Worm (Caenorhabditis elegans): ENCODE results near the gene rap-3.

The rap-3 gene

DNA sequence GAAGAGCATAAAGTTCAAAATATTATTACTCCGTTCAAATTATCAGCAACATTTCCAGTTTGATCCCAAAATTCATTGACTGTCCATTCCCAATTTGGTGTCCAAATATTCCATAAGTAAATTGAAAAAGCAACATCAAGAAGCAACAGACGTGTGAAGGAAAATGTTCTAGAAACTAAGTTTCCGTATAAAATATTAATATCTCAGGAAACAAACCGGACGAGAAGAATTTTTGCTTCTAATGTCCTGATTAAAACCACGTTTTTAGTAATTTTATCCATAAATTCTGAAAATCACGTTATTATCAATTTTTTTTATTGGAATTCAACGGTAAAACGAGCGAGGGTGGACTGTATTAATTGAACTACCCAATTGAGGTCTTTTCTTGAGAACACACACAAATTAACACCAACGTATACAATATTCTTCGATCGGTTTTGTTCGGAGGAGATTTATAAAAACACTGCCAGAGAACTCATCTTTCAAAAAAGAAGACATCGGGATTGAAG is 30.1 kb upstream of the rap-3 start, which contains the start of gene pigq-1 (continued):
- peak; percentile 4 for TF ChIP-seq lsl-1 (GFP tag; optimal IDR thresholded peaks at IDR 0.05)
- no peak for TF ChIP-seq madf-8 (GFP tag; conservative IDR thresholded peaks at IDR 0.05)
- peak; percentile 28 for TF ChIP-seq xnd-1 (tag; optimal IDR thresholded peaks at IDR 0.05)
- peak; percentile 80 for TF ChIP-seq tlf-1 (GFP tag; optimal IDR thresholded peaks at IDR 0.05)
- no peak for TF ChIP-seq F55B11.4 (tag; optimal IDR thresholded peaks at IDR 0.05; ENCODE audit: borderline replicate concordance, insufficient read depth)
- no peak for TF ChIP-seq hmg-20 (GFP tag; IDR thresholded peaks at IDR 0.05)
- no peak for TF ChIP-seq ceh-27 (GFP tag; optimal IDR thresholded peaks at IDR 0.05)
- no peak for TF ChIP-seq ceh-91 (GFP tag; IDR thresholded peaks at IDR 0.05)
- no peak for TF ChIP-seq F22D6.2 (tag; optimal IDR thresholded peaks at IDR 0.05)
- peak; percentile 71 for TF ChIP-seq atf-7 (tag; optimal IDR thresholded peaks at IDR 0.05)
- TF ChIP-seq dpff-1 (tag; optimal IDR thresholded peaks at IDR 0.05) = peak; percentile 95
- peak; percentile 78 for TF ChIP-seq repo-1 (tag; optimal IDR thresholded peaks at IDR 0.05)
- TF ChIP-seq gei-17 (GFP tag; optimal IDR thresholded peaks at IDR 0.05) = no peak
- no peak for TF ChIP-seq mes-4 (tag; optimal IDR thresholded peaks at IDR 0.05)
- peak; percentile 21 for TF ChIP-seq T26A5.8 (tag; optimal IDR thresholded peaks at IDR 0.05)
- TF ChIP-seq Y79H2A.3 (GFP tag; conservative IDR thresholded peaks at IDR 0.05) = no peak
- TF ChIP-seq D2030.7 (GFP tag; IDR thresholded peaks at IDR 0.05) = 0 out of 2 replicates have a peak, but pooled peaks have one; percentile 19
- TF ChIP-seq efl-1 (GFP tag; optimal IDR thresholded peaks at IDR 0.05) = no peak
- no peak for TF ChIP-seq lsy-27 (tag; optimal IDR thresholded peaks at IDR 0.05; ENCODE audit: borderline replicate concordance, insufficient read depth)
- peak; percentile 12 for TF ChIP-seq unc-130 (GFP tag; optimal IDR thresholded peaks at IDR 0.05)
- no peak for TF ChIP-seq dox-1 (GFP tag; IDR thresholded peaks at IDR 0.05)
- TF ChIP-seq unc-62 (GFP tag; optimal IDR thresholded peaks at IDR 0.05) = no peak
- no peak for TF ChIP-seq Y67H2A.10 (GFP tag; conservative IDR thresholded peaks at IDR 0.05)
- TF ChIP-seq K12H6.12 (tag; optimal IDR thresholded peaks at IDR 0.05) = no peak
- peak; percentile 38 for TF ChIP-seq zim-3 (tag; optimal IDR thresholded peaks at IDR 0.05)
- TF ChIP-seq sea-2 (GFP tag; IDR thresholded peaks at IDR 0.05) = no peak
- peak; percentile 84 for TF ChIP-seq Y53G8AR.9 (GFP tag; conservative IDR thresholded peaks at IDR 0.05)
- peak; percentile 43 for TF ChIP-seq ztf-3 (GFP tag; optimal IDR thresholded peaks at IDR 0.05)
- TF ChIP-seq sptf-2 (GFP tag; optimal IDR thresholded peaks at IDR 0.05) = no peak
- TF ChIP-seq C17E4.6 (GFP tag; IDR thresholded peaks at IDR 0.05) = 0 out of 2 replicates have a peak, but pooled peaks have one; percentile 6
- TF ChIP-seq hmg-1.2 (GFP tag; IDR thresholded peaks at IDR 0.05) = no peak

DNA sequence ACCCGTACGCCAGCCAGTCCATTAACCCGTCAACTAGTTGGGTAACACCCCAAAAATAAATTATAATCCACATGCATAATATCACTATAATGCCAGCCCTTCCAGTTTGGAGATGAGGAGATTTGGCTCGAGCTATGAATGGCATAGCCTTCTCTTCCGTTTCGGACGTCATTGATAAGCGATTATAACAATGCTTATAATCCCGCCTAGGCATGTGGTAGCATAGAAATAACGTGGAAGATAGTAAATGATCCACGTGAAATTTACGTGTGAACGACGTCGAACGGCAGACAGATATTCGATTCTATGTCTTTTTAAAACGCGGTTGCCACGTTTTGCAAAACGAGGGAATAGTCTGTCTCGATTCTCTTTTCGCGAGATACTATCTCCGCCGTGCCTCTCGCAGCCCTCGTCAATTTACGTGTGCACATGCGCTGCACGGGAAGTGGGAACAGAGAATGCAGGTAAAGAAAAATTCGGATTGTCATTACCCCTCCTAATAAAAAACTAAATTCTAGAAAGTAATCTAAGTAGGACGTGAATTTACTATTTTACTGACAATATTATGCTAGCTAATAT is 28.2 kb upstream of the rap-3 start:
- peak in 1 of 2 experiments; percentile 46 for TF ChIP-seq let-607 (tag; optimal IDR thresholded peaks at IDR 0.05)
- TF ChIP-seq cebp-1 (GFP tag; IDR thresholded peaks at IDR 0.05) = no peak
- TF ChIP-seq cebp-1 (tag; optimal IDR thresholded peaks at IDR 0.05) = peak; percentile 15
- TF ChIP-seq ztf-3 (GFP tag; optimal IDR thresholded peaks at IDR 0.05) = peak; percentile 18
- TF ChIP-seq ccch-3 (GFP tag; optimal IDR thresholded peaks at IDR 0.05) = no peak
- no peak for TF ChIP-seq C17E4.6 (GFP tag; IDR thresholded peaks at IDR 0.05)
- no peak for TF ChIP-seq somi-1 (GFP tag; optimal IDR thresholded peaks at IDR 0.05)
- 0 out of 2 replicates have a peak, but pooled peaks have one; percentile 22 for TF ChIP-seq madf-6 (GFP tag; IDR thresholded peaks at IDR 0.05)
- no peak for TF ChIP-seq K12H6.12 (tag; optimal IDR thresholded peaks at IDR 0.05)
- peak; percentile 31; the same call in 1 of the 2 replicates for TF ChIP-seq dox-1 (GFP tag; IDR thresholded peaks at IDR 0.05)
- peak; percentile 74; the same call in 1 of the 2 replicates for TF ChIP-seq nfyb-1 (GFP tag; IDR thresholded peaks at IDR 0.05)
- TF ChIP-seq tbp1 (GFP tag; optimal IDR thresholded peaks at IDR 0.05) = peak; percentile 11
- peak; percentile 35; the same call in 1 of the 2 replicates for TF ChIP-seq hmg-1.2 (GFP tag; IDR thresholded peaks at IDR 0.05)
- TF ChIP-seq pbrm-1 (GFP tag; IDR thresholded peaks at IDR 0.05) = 0 out of 2 replicates have a peak, but pooled peaks have one; percentile 46
- TF ChIP-seq chd-7 (tag; optimal IDR thresholded peaks at IDR 0.05) = peak; percentile 58
- peak; percentile 47 for TF ChIP-seq attf-5 (GFP tag; optimal IDR thresholded peaks at IDR 0.05)
- TF ChIP-seq die-1 (tag; optimal IDR thresholded peaks at IDR 0.05) = peak; percentile 30
- TF ChIP-seq snpc-4 (GFP tag; optimal IDR thresholded peaks at IDR 0.05) = no peak
- no peak for TF ChIP-seq snpc-4 (tag; optimal IDR thresholded peaks at IDR 0.05)
- TF ChIP-seq Y95B8A.8 (GFP tag; IDR thresholded peaks at IDR 0.05) = 0 out of 2 replicates have a peak, but pooled peaks have one; percentile 8

Data from whole organism, young adult.